Worm (Caenorhabditis elegans): ENCODE measurements around the gene ivd-1.

ce11 chrIV:5073836-5074235 is 14.8 kb downstream of the ivd-1 start:
- TF ChIP-seq unc-62 (GFP tag; optimal IDR thresholded peaks at IDR 0.05 in 1 of 2) (peak in 1 of 2 experiments; percentile 16), unc-62 (tag; optimal IDR thresholded peaks at IDR 0.05) (no peak), nhr-77 (tag; optimal IDR thresholded peaks at IDR 0.05) (no peak), Y105C5A.15 (GFP tag; IDR thresholded peaks at IDR 0.05) (no peak), nhr-6 (tag; optimal IDR thresholded peaks at IDR 0.05) (no peak), F26F4.8 (GFP tag; conservative IDR thresholded peaks at IDR 0.05) (no peak), F44E2.7 (GFP tag; IDR thresholded peaks at IDR 0.05) (no peak), aly-2 (tag; optimal IDR thresholded peaks at IDR 0.05) (no peak), nhr-42 (GFP tag; IDR thresholded peaks at IDR 0.05) (no peak)
